Worm (Caenorhabditis elegans): ENCODE data around the gene ugt-3.

Gene ugt-3

DNA sequence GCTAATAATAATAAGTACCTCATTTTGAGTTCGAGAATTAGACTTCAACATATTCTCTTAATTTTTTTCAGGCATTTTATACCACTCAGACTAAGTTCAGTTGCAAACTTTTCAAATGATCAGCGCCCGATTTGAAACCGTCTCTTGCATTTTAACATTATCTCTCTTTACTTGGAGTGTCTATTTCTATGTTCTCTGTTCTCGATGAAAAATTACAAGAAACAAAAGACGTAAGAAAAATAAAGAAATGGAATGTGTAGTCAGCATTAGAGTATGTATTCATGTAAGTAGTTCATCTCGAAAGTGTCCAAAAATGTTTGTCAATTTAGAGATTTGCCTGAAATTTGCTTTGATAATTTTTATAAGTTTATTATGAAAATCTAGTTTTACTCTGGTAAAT lies at the start of gene ugt-3:
ugt-3 (minus strand) TSS at position 101 of the 400 bp plus-strand sequence.
- TF ChIP-seq unc-62 (GFP tag; optimal IDR thresholded peaks at IDR 0.05): no peak

DNA sequence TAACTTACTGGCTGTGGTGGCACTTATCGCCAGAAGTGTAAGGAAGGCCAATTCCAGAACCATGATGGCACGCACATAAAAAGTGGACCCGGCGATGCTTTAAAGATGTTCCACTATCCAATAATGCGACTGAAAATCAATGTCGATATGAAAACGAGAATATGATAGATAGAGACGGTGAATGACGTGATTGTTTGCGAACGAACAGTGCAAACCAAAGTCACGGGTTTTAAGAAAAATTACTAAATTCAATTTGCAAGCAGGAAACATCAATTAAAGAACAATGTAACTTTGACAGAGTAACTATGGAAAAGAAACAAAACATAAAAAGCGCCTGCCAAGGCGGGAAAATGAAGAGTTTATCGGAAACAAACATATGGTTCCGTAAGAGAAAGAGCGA lies 49.7 kb upstream of the ugt-3 start, which contains the start of gene C44H9.5:
C44H9.5 (minus strand) TSS at position 129 of the 400 bp plus-strand sequence.
- no peak for TF ChIP-seq unc-62 (GFP tag; optimal IDR thresholded peaks at IDR 0.05)

ce11 chrV:12845247-12845646 lies 45.2 kb upstream of the ugt-3 start, which contains the start of gene C44H9.6:
Gene C44H9.6, minus strand, starts transcription at chrV:12845347.
- TF ChIP-seq unc-62 (GFP tag; optimal IDR thresholded peaks at IDR 0.05): no peak

- no peak for TF ChIP-seq unc-62 (GFP tag; optimal IDR thresholded peaks at IDR 0.05)
Observed at ce11 chrV:12844748-12845147, 44.7 kb upstream of the ugt-3 start.

- TF ChIP-seq unc-62 (GFP tag; optimal IDR thresholded peaks at IDR 0.05): no peak
Observed at ce11 chrV:12835388-12835787, 35.3 kb upstream of the ugt-3 start, which contains the start of gene C44H9.4. Gene C44H9.4, plus strand, starts transcription at chrV:12835688.

DNA sequence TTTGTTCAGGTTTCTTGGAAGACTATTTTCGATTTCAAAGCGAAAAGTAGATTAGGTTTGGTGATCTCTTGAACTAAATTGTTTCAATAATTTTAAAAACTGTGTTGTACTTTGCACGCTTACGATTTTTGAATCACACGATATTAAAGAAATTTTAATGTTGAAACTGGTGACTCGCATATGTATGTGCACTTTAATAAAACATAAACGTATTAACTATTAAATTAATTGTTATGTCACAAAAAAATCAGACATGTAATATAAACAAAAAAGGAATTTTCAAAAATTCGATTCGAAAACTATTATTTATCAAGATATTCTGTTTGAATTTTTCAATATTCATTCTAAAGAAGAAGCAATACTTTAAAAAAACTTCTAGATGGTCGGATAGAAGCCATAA lies 27.1 kb upstream of the ugt-3 start, which contains the start of gene ugt-15:
ugt-15 (plus strand) TSS at position 301 of the 400 bp plus-strand sequence.
- no peak for TF ChIP-seq unc-62 (GFP tag; optimal IDR thresholded peaks at IDR 0.05)

ce11 chrV:12824777-12825176 lies 24.7 kb upstream of the ugt-3 start, which contains the start of gene ugt-16:
Gene ugt-16, plus strand, starts transcription at chrV:12825024.
- no peak for TF ChIP-seq unc-62 (GFP tag; optimal IDR thresholded peaks at IDR 0.05)

ce11 chrV:12822065-12822464 lies 22.0 kb upstream of the ugt-3 start:
- no peak for TF ChIP-seq unc-62 (GFP tag; optimal IDR thresholded peaks at IDR 0.05)

DNA sequence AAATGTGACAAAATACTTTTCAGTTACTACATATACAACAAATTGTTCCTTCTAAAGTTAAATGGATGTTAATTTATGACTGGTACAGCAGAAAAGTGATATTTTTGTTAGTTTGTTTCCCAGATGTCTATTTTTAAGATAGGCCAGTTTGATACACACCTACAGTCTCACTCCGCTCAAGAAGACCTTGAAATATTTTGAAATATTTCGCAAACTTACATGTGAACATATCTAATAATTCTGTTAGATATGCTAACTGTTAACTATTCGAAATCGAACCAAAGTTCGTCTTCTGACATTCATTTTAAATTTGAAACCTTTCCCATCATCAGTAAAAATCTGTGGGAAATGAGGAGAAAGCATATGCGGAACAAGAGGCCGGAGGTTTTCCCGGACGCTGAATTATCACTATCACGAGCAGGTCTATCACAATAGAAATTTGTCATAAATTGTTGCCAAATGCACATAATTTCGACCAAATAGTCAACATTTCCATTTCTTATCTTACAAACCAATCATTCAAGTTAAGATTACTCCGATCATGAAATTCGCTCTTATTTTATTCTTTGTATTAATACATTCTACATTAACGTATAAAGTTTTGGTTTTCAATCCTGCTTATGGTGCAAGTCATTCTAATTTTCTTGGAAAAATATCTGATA lies 19.9 kb upstream of the ugt-3 start, which contains the start of the genes ZC443.4 and ugt-18:
ZC443.4 (minus strand) TSS at position 95 of the 662 bp plus-strand sequence.
ugt-18 (plus strand) TSS at position 469 of the 662 bp plus-strand sequence.
- TF ChIP-seq unc-62 (GFP tag; optimal IDR thresholded peaks at IDR 0.05): no peak

DNA sequence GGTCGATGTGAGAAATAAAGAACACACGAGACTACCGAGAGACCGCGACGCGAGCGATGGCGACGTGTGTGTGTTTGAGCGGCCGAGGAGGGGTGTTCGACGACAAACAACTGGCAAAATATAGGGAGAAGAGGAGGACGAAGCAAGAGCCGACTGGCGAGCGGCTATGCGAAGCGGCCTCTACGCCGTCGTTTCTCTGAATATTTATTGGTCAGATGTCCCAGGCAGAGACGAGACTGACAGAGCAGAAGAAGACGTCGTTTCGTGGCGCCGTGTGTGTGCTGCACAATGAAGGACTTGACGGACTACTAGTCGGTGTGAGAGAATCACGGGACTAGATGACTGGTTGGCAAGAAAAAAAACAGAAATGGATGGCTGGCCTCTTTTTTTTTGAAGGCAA lies 19.1 kb upstream of the ugt-3 start:
- TF ChIP-seq unc-62 (GFP tag; optimal IDR thresholded peaks at IDR 0.05): no peak

DNA sequence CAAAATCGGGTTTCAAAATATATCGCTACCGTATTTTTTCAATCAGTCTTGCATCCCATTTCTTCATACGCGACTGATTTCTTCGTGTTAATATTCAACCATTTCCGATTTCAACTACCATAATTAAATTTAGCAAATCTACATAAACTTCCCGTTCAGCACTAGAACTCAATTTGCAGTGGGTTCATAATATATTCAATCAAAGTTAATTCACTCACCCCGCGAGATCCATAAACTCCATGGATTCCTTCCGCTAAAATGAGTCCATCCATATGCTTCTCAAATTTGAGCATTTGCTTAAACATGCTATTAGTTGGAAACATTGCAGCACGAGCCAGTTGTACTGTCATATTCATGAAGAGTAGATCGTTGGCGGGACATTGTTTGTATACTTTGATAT lies 18.4 kb upstream of the ugt-3 start:
- no peak for TF ChIP-seq unc-62 (GFP tag; optimal IDR thresholded peaks at IDR 0.05)

ce11 chrV:12816672-12817071 lies 16.6 kb upstream of the ugt-3 start:
- no peak for TF ChIP-seq unc-62 (GFP tag; optimal IDR thresholded peaks at IDR 0.05)

ce11 chrV:12815386-12815785 lies 15.3 kb upstream of the ugt-3 start:
- no peak for TF ChIP-seq unc-62 (GFP tag; optimal IDR thresholded peaks at IDR 0.05)

DNA sequence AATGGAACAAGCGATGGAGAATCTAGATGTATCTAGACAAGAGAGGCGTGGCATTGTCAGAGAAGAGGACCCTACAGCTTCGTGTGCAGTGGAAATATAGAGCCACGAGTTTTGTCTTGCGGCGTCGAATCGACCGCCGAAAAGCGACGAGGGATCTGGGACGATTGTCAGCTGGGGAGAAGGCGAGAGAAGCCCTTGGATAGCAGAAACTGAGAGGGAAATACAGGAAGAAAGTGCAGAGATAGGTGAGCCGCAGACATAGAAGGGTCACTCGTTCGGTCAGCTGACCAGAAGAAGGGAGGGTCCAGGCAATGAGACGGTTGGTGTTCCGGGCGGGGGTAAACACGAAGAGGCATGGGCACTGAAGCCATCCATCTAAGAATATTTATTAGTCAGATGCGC lies 14.4 kb upstream of the ugt-3 start:
- no peak for TF ChIP-seq unc-62 (GFP tag; optimal IDR thresholded peaks at IDR 0.05)

- no peak for TF ChIP-seq unc-62 (GFP tag; optimal IDR thresholded peaks at IDR 0.05)
Observed at ce11 chrV:12814022-12814421, 14.0 kb upstream of the ugt-3 start, which contains the start of gene ZC443.3. Gene ZC443.3, minus strand, starts transcription at chrV:12814122.

DNA sequence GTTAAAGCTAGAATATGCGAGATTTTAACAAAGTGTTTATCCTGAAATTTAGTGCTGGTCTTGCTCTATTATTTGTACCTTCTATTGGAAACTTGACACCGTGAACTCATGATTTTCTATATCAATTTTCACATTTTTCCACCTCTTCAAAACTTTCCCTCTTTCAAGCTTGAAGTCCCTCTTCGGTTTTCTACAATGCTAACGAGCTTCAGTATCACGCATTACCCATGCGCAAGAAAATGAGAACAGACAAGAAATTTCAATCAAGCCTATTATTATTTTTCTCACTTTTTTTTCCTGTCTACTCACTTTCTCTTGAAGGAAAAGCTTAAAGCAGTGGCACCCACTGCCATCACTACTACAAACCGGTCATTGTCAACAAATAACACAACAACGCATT lies 11.7 kb upstream of the ugt-3 start:
- TF ChIP-seq unc-62 (GFP tag; optimal IDR thresholded peaks at IDR 0.05): no peak

ce11 chrV:12811126-12811525 lies 11.1 kb upstream of the ugt-3 start, which contains the start of gene ZC443.2:
Gene ZC443.2, minus strand, starts transcription at chrV:12811192.
- no peak for TF ChIP-seq unc-62 (GFP tag; optimal IDR thresholded peaks at IDR 0.05)

All from whole organism, dauer.